Fruit fly (Drosophila melanogaster) whole organism, pupa: ENCODE results near the gene CG4842.

ENCODE experiments used
- CG10348 ChIP-seq: fragments of 200-800 bp; sonication (Bioruptor generic); IDR thresholded peaks from 2 replicates; pipeline ENCODE4 v1.3.6; 2022; ENCODE audit warnings: missing biosample characterization, missing genetic modification characterization
- CG12605 ChIP-seq: fragments of 200-800 bp; sonication (Bioruptor generic); IDR thresholded peaks from 2 replicates; pipeline ENCODE4 v1.3.6; 2022; ENCODE audit warnings: missing biosample characterization, missing genetic modification characterization
- CG13204 ChIP-seq: fragments of 200-800 bp; sonication (Bioruptor generic); optimal IDR thresholded peaks from 2 replicates; lab custom pipeline; 2018; ENCODE audit warnings: missing biosample characterization, mild to moderate bottlenecking, missing genetic modification characterization, moderate library complexity
- CG14655 ChIP-seq: fragments of 200-800 bp; sonication (Bioruptor generic); optimal IDR thresholded peaks from 3 replicates; lab custom pipeline; 2017; ENCODE audit warnings: mild to moderate bottlenecking, missing biosample characterization, missing genetic modification reagents, missing genetic modification characterization
- CG15710 ChIP-seq: fragments of 200-800 bp; sonication (Bioruptor generic); optimal IDR thresholded peaks from 2 replicates; lab custom pipeline; 2018; ENCODE audit warnings: missing biosample characterization, mild to moderate bottlenecking, missing genetic modification characterization, moderate library complexity
- CG17806 ChIP-seq: fragments of 200-800 bp; sonication (Bioruptor generic); optimal IDR thresholded peaks from 2 replicates; lab custom pipeline; 2018; ENCODE audit warnings: missing biosample characterization, mild to moderate bottlenecking, missing genetic modification characterization, moderate library complexity
- CG32121 ChIP-seq: fragments of 200-800 bp; sonication (Bioruptor generic); IDR thresholded peaks from 2 replicates; pipeline ENCODE4 v1.3.6; 2022; ENCODE audit warnings: missing biosample characterization, missing genetic modification characterization
- CG34367 ChIP-seq: fragments of 200-800 bp; sonication (Bioruptor generic); optimal IDR thresholded peaks from 2 replicates; lab custom pipeline; 2018; ENCODE audit warnings: missing biosample characterization, mild to moderate bottlenecking, missing genetic modification characterization
- CG4496 ChIP-seq: fragments of 200-800 bp; sonication (Bioruptor generic); IDR thresholded peaks from 3 replicates; pipeline ENCODE4 v1.3.6; 2022; ENCODE audit warnings: missing biosample characterization, missing genetic modification characterization
- CG8159 ChIP-seq: fragments of 200-800 bp; sonication (Bioruptor generic); optimal IDR thresholded peaks from 3 replicates; lab custom pipeline; 2018; ENCODE audit warnings: missing biosample characterization, mild to moderate bottlenecking, missing genetic modification characterization, moderate library complexity
- CG8301 ChIP-seq: fragments of 200-800 bp; sonication (Bioruptor generic); optimal IDR thresholded peaks from 2 replicates; lab custom pipeline; 2018; ENCODE audit warnings: missing biosample characterization, mild to moderate bottlenecking, missing genetic modification characterization
- CG9948 ChIP-seq: fragments of 200-800 bp; sonication (Bioruptor generic); optimal IDR thresholded peaks from 2 replicates; lab custom pipeline; 2018; ENCODE audit warnings: missing biosample characterization, mild to moderate bottlenecking, missing genetic modification characterization, moderate library complexity
- D1 ChIP-seq: fragments of 200-800 bp; sonication (Bioruptor generic); optimal IDR thresholded peaks from 2 replicates; lab custom pipeline; 2018; ENCODE audit warnings: missing biosample characterization, mild to moderate bottlenecking, missing genetic modification characterization, moderate library complexity
- EcR ChIP-seq: fragments of 200-800 bp; sonication (Bioruptor generic); optimal IDR thresholded peaks from 3 replicates; lab custom pipeline; 2019; ENCODE audit warnings: missing biosample characterization, missing genetic modification characterization, mild to moderate bottlenecking, moderate library complexity, missing genetic modification reagents
- Ets98B ChIP-seq: fragments of 200-800 bp; sonication (Bioruptor generic); IDR thresholded peaks from 2 replicates; pipeline ENCODE4 v1.3.6; 2022; ENCODE audit warnings: missing biosample characterization, missing genetic modification characterization
- Pif1A ChIP-seq: fragments of 200-800 bp; sonication (Bioruptor generic); optimal IDR thresholded peaks from 3 replicates; lab custom pipeline; 2016; ENCODE audit warnings: missing biosample characterization, missing genetic modification characterization
- Pif1B ChIP-seq: fragments of 200-800 bp; sonication (Bioruptor generic); optimal IDR thresholded peaks from 3 replicates; lab custom pipeline; 2016; ENCODE audit warnings: missing biosample characterization, missing genetic modification characterization
- Snoo ChIP-seq: fragments of 200-800 bp; sonication (Bioruptor generic); optimal IDR thresholded peaks from 3 replicates; lab custom pipeline; 2017; ENCODE audit warnings: missing biosample characterization, mild to moderate bottlenecking, missing genetic modification characterization, inconsistent platforms
- fd96Ca ChIP-seq: fragments of 200-800 bp; sonication (Bioruptor generic); IDR thresholded peaks from 3 replicates; pipeline ENCODE4 v1.3.6; 2022; ENCODE audit warnings: missing biosample characterization, missing genetic modification characterization
- gl ChIP-seq: fragments of 200-800 bp; sonication (Bioruptor generic); optimal IDR thresholded peaks from 2 replicates; lab custom pipeline; 2018; ENCODE audit warnings: missing biosample characterization, mild to moderate bottlenecking, missing genetic modification characterization
- rn ChIP-seq: fragments of 200-800 bp; sonication (Bioruptor generic); IDR thresholded peaks from 2 replicates; pipeline ENCODE4 v1.3.6; 2022; ENCODE audit warnings: missing biosample characterization, missing genetic modification characterization

Gene CG4842

DNA sequence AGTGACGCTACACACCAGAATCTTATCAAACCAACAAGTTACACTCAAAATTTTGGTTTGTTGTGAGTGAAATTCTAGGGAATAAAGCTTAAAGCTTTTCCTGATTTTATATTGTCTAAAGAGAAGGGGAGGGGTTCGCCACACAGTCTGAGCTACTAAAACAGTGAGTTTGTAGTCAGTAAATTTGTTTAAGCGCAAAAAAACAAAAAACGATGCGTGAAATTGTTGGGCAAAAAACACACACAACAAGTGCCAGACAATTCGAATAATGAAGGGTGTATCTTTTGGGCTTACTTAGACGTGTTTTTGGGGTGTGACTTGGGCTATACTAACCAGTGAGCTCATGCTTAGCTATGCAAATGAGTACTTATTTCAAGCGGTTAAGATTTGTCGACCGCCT is 8.4 kb upstream of the CG4842 start:
- TF ChIP-seq Ets98B (GFP tag; lab: Robert Waterston, UW), result no peak

dm6 chr3L:16361200-16361815 is 6.9 kb upstream of the CG4842 start:
- TF ChIP-seq Pif1B (GFP tag; lab: Kevin White, UChicago) (peak; percentile 84), CG14655 (GFP tag; lab: Kevin White, UChicago) (peak; percentile 83), fd96Ca (GFP tag; lab: Robert Waterston, UW) (0 out of 3 replicates have a peak, but pooled peaks have one; percentile 22), Snoo (tag; lab: Kevin White, UChicago) (peak; percentile 73), CG10348 (GFP tag; lab: Robert Waterston, UW) (no peak), CG8301 (tag; lab: Kevin White, UChicago) (peak; percentile 67), CG32121 (GFP tag; lab: Robert Waterston, UW) (no peak), CG15710 (tag; lab: Kevin White, UChicago) (peak; percentile 97), CG9948 (tag; lab: Kevin White, UChicago) (peak; percentile 98), CG17806 (tag; lab: Kevin White, UChicago) (peak; percentile 94), CG4496 (GFP tag; lab: Robert Waterston, UW) (no peak), EcR (GFP tag; lab: Kevin White, UChicago) (peak; percentile 91), CG34367 (peak; percentile 95), CG12605 (no peak), D1 (peak; percentile 93), CG13204 (GFP tag; lab: Kevin White, UChicago) (peak; percentile 90), Ets98B (GFP tag; lab: Robert Waterston, UW) (no peak), CG8159 (tag; lab: Kevin White, UChicago) (peak; percentile 98), gl (tag; lab: Kevin White, UChicago) (peak; percentile 86), Pif1A (GFP tag; lab: Kevin White, UChicago) (peak; percentile 83), rn (GFP tag; lab: Robert Waterston, UW) (no peak)

DNA sequence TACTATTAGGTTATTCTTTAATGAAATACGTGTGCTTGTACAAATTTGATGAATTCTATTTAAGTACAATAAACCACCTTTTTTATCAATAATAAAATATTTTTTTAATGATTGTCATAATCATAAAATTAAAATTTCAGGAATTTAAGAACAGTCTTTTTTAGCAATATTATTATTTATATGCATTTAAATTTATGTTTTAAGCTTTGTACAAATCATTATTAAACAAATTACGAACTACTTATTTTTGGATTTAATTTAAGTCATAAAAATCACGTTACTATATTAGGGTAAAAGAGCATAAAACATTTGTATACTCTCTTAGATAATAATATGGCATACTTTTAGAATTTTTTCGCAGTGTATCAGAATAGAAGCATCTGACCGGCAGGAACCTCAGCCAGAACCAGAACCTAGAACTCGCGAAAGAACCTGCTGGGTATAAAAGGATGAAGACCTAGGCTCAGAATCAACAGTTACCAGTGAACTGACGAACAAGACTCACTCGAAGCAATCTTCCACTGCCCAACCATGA is 6.0 kb upstream of the CG4842 start, which contains the start of gene Cpr72Ea:
Gene Cpr72Ea (plus strand): TSS at position 485 of the 535 bp plus-strand sequence.
- TF ChIP-seq CG15710 (tag; lab: Kevin White, UChicago) (peak; percentile 55), CG12605 (no peak), Pif1B (GFP tag; lab: Kevin White, UChicago) (no peak), Snoo (tag; lab: Kevin White, UChicago) (no peak), CG9948 (tag; lab: Kevin White, UChicago) (peak; percentile 73), CG17806 (tag; lab: Kevin White, UChicago) (peak; percentile 6), CG14655 (GFP tag; lab: Kevin White, UChicago) (peak; percentile 39), fd96Ca (GFP tag; lab: Robert Waterston, UW) (no peak), CG34367 (peak; percentile 17), CG32121 (GFP tag; lab: Robert Waterston, UW) (no peak), D1 (peak; percentile 49), CG8159 (tag; lab: Kevin White, UChicago) (peak; percentile 72)

DNA sequence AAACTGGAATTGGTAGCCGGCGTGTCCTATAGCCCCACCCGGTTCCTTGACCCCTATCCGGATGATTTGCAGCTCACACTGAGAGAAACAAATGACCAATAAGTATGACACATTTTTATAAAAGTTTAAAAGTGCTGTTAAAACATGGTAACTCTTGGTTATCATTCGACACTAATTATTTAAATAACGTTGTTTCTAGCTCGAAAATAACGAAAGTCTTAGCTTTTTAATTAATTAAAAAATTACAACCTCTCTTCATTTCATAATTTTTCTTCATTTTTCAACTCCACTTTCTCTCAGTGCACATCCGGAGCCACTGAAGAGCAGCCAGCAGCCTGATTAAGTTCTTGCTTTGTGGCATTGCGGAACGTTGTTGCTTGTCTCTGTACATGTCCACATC is 4.0 kb upstream of the CG4842 start:
- TF ChIP-seq EcR (GFP tag; lab: Kevin White, UChicago) (peak; percentile 96), CG15710 (tag; lab: Kevin White, UChicago) (peak; percentile 90), CG8159 (tag; lab: Kevin White, UChicago) (peak; percentile 92), CG9948 (tag; lab: Kevin White, UChicago) (peak; percentile 87), CG34367 (peak; percentile 85), D1 (peak; percentile 85), CG12605 (peak; percentile 44; the same call in 1 of the 2 replicates), fd96Ca (GFP tag; lab: Robert Waterston, UW) (no peak), Snoo (tag; lab: Kevin White, UChicago) (peak; percentile 81), gl (tag; lab: Kevin White, UChicago) (peak; percentile 76), CG17806 (tag; lab: Kevin White, UChicago) (peak; percentile 90), CG8301 (tag; lab: Kevin White, UChicago) (peak; percentile 75), CG4496 (GFP tag; lab: Robert Waterston, UW) (0 out of 3 replicates have a peak, but pooled peaks have one; percentile 21), Ets98B (GFP tag; lab: Robert Waterston, UW) (no peak), Pif1B (GFP tag; lab: Kevin White, UChicago) (peak; percentile 86), Pif1A (GFP tag; lab: Kevin White, UChicago) (peak; percentile 81), CG13204 (GFP tag; lab: Kevin White, UChicago) (no peak), CG14655 (GFP tag; lab: Kevin White, UChicago) (peak; percentile 85), rn (GFP tag; lab: Robert Waterston, UW) (no peak), CG10348 (GFP tag; lab: Robert Waterston, UW) (no peak), CG32121 (GFP tag; lab: Robert Waterston, UW) (0 out of 2 replicates have a peak, but pooled peaks have one; percentile 24)

- TF ChIP-seq CG13204 (GFP tag; lab: Kevin White, UChicago) (no peak), Pif1A (GFP tag; lab: Kevin White, UChicago) (no peak), fd96Ca (GFP tag; lab: Robert Waterston, UW) (no peak), gl (tag; lab: Kevin White, UChicago) (no peak)
Observed at dm6 chr3L:16364599-16364998, 3.6 kb upstream of the CG4842 start, which contains the start of gene Cpr72Eb. Cpr72Eb (plus strand) TSS chr3L:16364899.
